Worm (Caenorhabditis elegans): ENCODE data around the gene lgc-27.

- TF ChIP-seq him-1 (tag; optimal IDR thresholded peaks at IDR 0.05), result no peak
- TF ChIP-seq dao-5 (tag; optimal IDR thresholded peaks at IDR 0.05), result no peak
Observed at ce11 chrII:4602533-4602932, 46.4 kb upstream of the lgc-27 start, which contains the start of gene coa-3.

All from whole organism, L4/young adult.